Fruit fly (Drosophila melanogaster) whole organism, embryonic: ENCODE results near the gene Gs2.

Experiments used
- CG10462 ChIP-seq: fragments of 200-800 bp; sonication (Bioruptor generic); optimal IDR thresholded peaks from 2 replicates; lab custom pipeline; 2016; ENCODE audit warnings: missing biosample characterization, missing genetic modification characterization
- CG11247 ChIP-seq: fragments of 200-800 bp; sonication (Bioruptor generic); IDR thresholded peaks from 2 replicates; pipeline ENCODE4 v1.3.6; 2022; ENCODE audit warnings: missing biosample characterization, missing genetic modification characterization
- CG11696 ChIP-seq: fragments of 200-800 bp; sonication (Bioruptor generic); IDR thresholded peaks from 2 replicates; pipeline ENCODE4 v1.3.6; 2022; ENCODE audit warnings: missing biosample characterization, missing genetic modification characterization
- CG12155 ChIP-seq: fragments of 200-800 bp; sonication (Bioruptor generic); optimal IDR thresholded peaks from 3 replicates; lab custom pipeline; 2016; ENCODE audit warnings: missing biosample characterization, missing genetic modification characterization
- CG13287 ChIP-seq: fragments of 200-800 bp; sonication (Bioruptor generic); IDR thresholded peaks from 2 replicates; pipeline ENCODE4 v1.3.6; 2022; ENCODE audit warnings: missing biosample characterization, missing genetic modification characterization; ENCODE audit not compliant: partially characterized antibody
- CG14710 ChIP-seq: fragments of 200-800 bp; sonication (Bioruptor generic); optimal IDR thresholded peaks from 3 replicates; lab custom pipeline; 2019; ENCODE audit warnings: missing biosample characterization, mild to moderate bottlenecking, missing genetic modification characterization, moderate library complexity
- CG14860 ChIP-seq: fragments of 200-800 bp; sonication (Bioruptor generic); IDR thresholded peaks from 3 replicates; pipeline ENCODE4 v1.3.6; 2022; ENCODE audit warnings: missing biosample characterization, missing genetic modification characterization; ENCODE audit not compliant: partially characterized antibody
- CG15479 ChIP-seq: fragments of 200-800 bp; sonication (Bioruptor generic); optimal IDR thresholded peaks from 3 replicates; lab custom pipeline; 2019; ENCODE audit warnings: missing biosample characterization, mild to moderate bottlenecking, missing genetic modification characterization, moderate library complexity
- CG17328 ChIP-seq: fragments of 200-800 bp; sonication (Bioruptor generic); IDR thresholded peaks from 2 replicates; pipeline ENCODE4 v1.3.6; 2022; ENCODE audit warnings: missing biosample characterization, missing genetic modification characterization
- CG17568 ChIP-seq: fragments of 200-800 bp; sonication (Bioruptor generic); optimal IDR thresholded peaks from 2 replicates; lab custom pipeline; 2018; ENCODE audit warnings: missing biosample characterization, mild to moderate bottlenecking, missing genetic modification characterization, moderate library complexity
- CG17829 ChIP-seq: fragments of 200-800 bp; optimal IDR thresholded peaks from 2 replicates; lab custom pipeline; 2019; ENCODE audit warnings: missing biosample characterization, mild to moderate bottlenecking, missing genetic modification characterization, moderate library complexity
- CG18619 ChIP-seq: fragments of 200-800 bp; sonication (Bioruptor generic); optimal IDR thresholded peaks from 3 replicates; lab custom pipeline; 2017; ENCODE audit warnings: missing biosample characterization, mild to moderate bottlenecking, missing genetic modification characterization
- CG30431 ChIP-seq: fragments of 200-800 bp; sonication (Bioruptor generic); optimal IDR thresholded peaks from 2 replicates; lab custom pipeline; 2017; ENCODE audit warnings: missing biosample characterization, missing genetic modification characterization
- CG3847 ChIP-seq: fragments of 200-800 bp; sonication (Bioruptor generic); IDR thresholded peaks from 2 replicates; pipeline ENCODE4 v1.3.6; 2022; ENCODE audit warnings: missing biosample characterization, missing genetic modification characterization
- CG43689 ChIP-seq: fragments of 200-800 bp; sonication (Bioruptor generic); IDR thresholded peaks from 2 replicates; pipeline ENCODE4 v1.3.6; 2022; ENCODE audit warnings: missing biosample characterization, missing genetic modification characterization
- CG7357 ChIP-seq: fragments of 200-800 bp; sonication (Bioruptor generic); IDR thresholded peaks from 3 replicates; pipeline ENCODE4 v1.3.6; 2022; ENCODE audit warnings: missing biosample characterization, missing genetic modification characterization
- CG8359 ChIP-seq: fragments of 200-800 bp; sonication (Bioruptor generic); optimal IDR thresholded peaks from 2 replicates; lab custom pipeline; 2017; ENCODE audit warnings: missing biosample characterization, mild to moderate bottlenecking, missing genetic modification characterization, borderline replicate concordance
- CG8944 ChIP-seq: fragments of 200-800 bp; sonication (Bioruptor generic); optimal IDR thresholded peaks from 3 replicates; lab custom pipeline; 2016; ENCODE audit warnings: missing biosample characterization, missing genetic modification characterization
- CG9609 ChIP-seq: fragments of 200-800 bp; sonication (Bioruptor generic); optimal IDR thresholded peaks from 3 replicates; lab custom pipeline; 2016; ENCODE audit warnings: missing biosample characterization, missing genetic modification characterization
- CG9817 ChIP-seq: fragments of 200-800 bp; sonication (Bioruptor generic); optimal IDR thresholded peaks from 2 replicates; lab custom pipeline; 2018; ENCODE audit warnings: missing biosample characterization, mild to moderate bottlenecking, missing genetic modification characterization, moderate library complexity
- Doc3 ChIP-seq: fragments of 200-800 bp; sonication (Bioruptor generic); IDR thresholded peaks from 3 replicates; pipeline ENCODE4 v1.3.6; 2022; ENCODE audit warnings: missing biosample characterization, missing genetic modification characterization; ENCODE audit not compliant: partially characterized antibody
- Gug ChIP-seq: fragments of 200-800 bp; sonication (Bioruptor generic); IDR thresholded peaks from 4 replicates; pipeline ENCODE4 v1.3.6; 2022; ENCODE audit warnings: missing biosample characterization, missing genetic modification characterization
- Mes4 ChIP-seq: fragments of 200-800 bp; sonication (Bioruptor generic); optimal IDR thresholded peaks from 2 replicates; lab custom pipeline; 2016; ENCODE audit warnings: missing biosample characterization, missing genetic modification characterization
- Myb ChIP-seq: fragments of 200-800 bp; sonication (Bioruptor generic); optimal IDR thresholded peaks from 2 replicates; lab custom pipeline; 2016; ENCODE audit warnings: missing biosample characterization, missing genetic modification characterization
- NFAT ChIP-seq: fragments of 200-800 bp; sonication (Bioruptor generic); IDR thresholded peaks from 2 replicates; pipeline ENCODE4 v1.3.6; 2022; ENCODE audit warnings: missing biosample characterization, missing genetic modification characterization
- Sox102F ChIP-seq: fragments of 200-800 bp; sonication (Bioruptor generic); optimal IDR thresholded peaks from 2 replicates; lab custom pipeline; 2018; ENCODE audit warnings: missing biosample characterization, mild to moderate bottlenecking, missing genetic modification characterization, moderate library complexity
- Usf ChIP-seq: fragments of 200-800 bp; sonication (Bioruptor generic); optimal IDR thresholded peaks from 2 replicates; lab custom pipeline; 2017; ENCODE audit warnings: missing genotype, missing biosample characterization, missing genetic modification characterization
- Vsx1 ChIP-seq: fragments of 200-800 bp; sonication (Bioruptor generic); optimal IDR thresholded peaks from 2 replicates; lab custom pipeline; 2017; ENCODE audit warnings: missing biosample characterization, mild to moderate bottlenecking, missing genetic modification characterization, missing genetic modification reagents
- ase ChIP-seq: fragments of 200-800 bp; sonication (Bioruptor generic); IDR thresholded peaks from 3 replicates; pipeline ENCODE4 v1.3.6; 2022; ENCODE audit warnings: missing biosample characterization, missing genetic modification characterization
- btn ChIP-seq: fragments of 200-800 bp; sonication (Bioruptor generic); optimal IDR thresholded peaks from 2 replicates; lab custom pipeline; 2016; ENCODE audit warnings: missing biosample characterization, missing genetic modification characterization
- crp ChIP-seq, 2 experiments: fragments of 200-800 bp; sonication (Bioruptor generic); optimal IDR thresholded peaks; 2 replicates in 1 of 2; 3 replicates in 1 of 2; lab custom pipeline; 2017; ENCODE audit warnings: missing biosample characterization in 2 of 2, missing genetic modification characterization in 2 of 2, mild to moderate bottlenecking in 1 of 2, moderate library complexity in 1 of 2
- dpn ChIP-seq, 2 experiments: fragments of 200-800 bp; sonication (Bioruptor generic); optimal IDR thresholded peaks; 3 replicates each; lab custom pipeline; 2016; ENCODE audit warnings: missing biosample characterization in 2 of 2, missing genetic modification characterization in 2 of 2
- hbn ChIP-seq: fragments of 200-800 bp; sonication (Bioruptor generic); IDR thresholded peaks from 2 replicates; pipeline ENCODE4 v1.3.6; 2022; ENCODE audit warnings: missing biosample characterization, missing genetic modification characterization; ENCODE audit not compliant: partially characterized antibody
- ind ChIP-seq: fragments of 200-800 bp; sonication (Bioruptor generic); optimal IDR thresholded peaks from 3 replicates; lab custom pipeline; 2016; ENCODE audit warnings: missing biosample characterization, missing genetic modification characterization
- lov ChIP-seq, 2 experiments: fragments of 200-800 bp in 1 of 2; fragments of >200 bp in 1 of 2; sonication (Bioruptor generic) in 1 of 2; IDR thresholded peaks in 1 of 2; optimal IDR thresholded peaks in 1 of 2; 2 replicates in 1 of 2; 3 replicates in 1 of 2; pipeline versions ENCODE4 v1.3.6 to Lab custom; 2017 to 2022; ENCODE audit warnings: missing biosample characterization in 1 of 2, missing genetic modification characterization in 1 of 2
- mld ChIP-seq: fragments of 200-800 bp; sonication (Bioruptor generic); IDR thresholded peaks from 3 replicates; pipeline ENCODE4 v1.3.6; 2022; ENCODE audit warnings: missing biosample characterization, missing genetic modification characterization; ENCODE audit not compliant: partially characterized antibody
- nom ChIP-seq: fragments of 200-800 bp; sonication (Bioruptor generic); optimal IDR thresholded peaks from 2 replicates; lab custom pipeline; 2017; ENCODE audit warnings: missing biosample characterization, missing genetic modification characterization, mild to moderate bottlenecking, moderate library complexity, missing genetic modification reagents
- odd ChIP-seq: fragments of 200-800 bp; sonication (Bioruptor generic); optimal IDR thresholded peaks from 2 replicates; lab custom pipeline; 2017; ENCODE audit warnings: missing biosample characterization, mild to moderate bottlenecking, missing genetic modification characterization
- peb ChIP-seq: fragments of 200-800 bp; sonication (Bioruptor generic); IDR thresholded peaks from 2 replicates; pipeline ENCODE4 v1.3.6; 2022; ENCODE audit warnings: missing biosample characterization, missing genetic modification characterization
- ranshi ChIP-seq: fragments of 200-800 bp; sonication (Bioruptor generic); IDR thresholded peaks from 2 replicates; pipeline ENCODE4 v1.3.6; 2022; ENCODE audit warnings: missing biosample characterization, missing genetic modification characterization
- sc ChIP-seq, 3 experiments: fragments of >200 bp in 2 of 3; fragments of 200-800 bp in 1 of 3; sonication (Bioruptor generic) in 1 of 3; optimal IDR thresholded peaks; 2 replicates in 2 of 3; 3 replicates in 1 of 3; lab custom pipeline; 2017; ENCODE audit warnings: mild to moderate bottlenecking in 1 of 3, missing biosample characterization in 1 of 3, missing genetic modification characterization in 1 of 3, missing genetic modification reagents in 1 of 3
- schlank ChIP-seq: fragments of 200-800 bp; sonication (Bioruptor generic); optimal IDR thresholded peaks from 2 replicates; lab custom pipeline; 2018; ENCODE audit warnings: missing biosample characterization, mild to moderate bottlenecking, missing genetic modification characterization
- scrt ChIP-seq: fragments of 200-800 bp; sonication (Bioruptor generic); optimal IDR thresholded peaks from 2 replicates; lab custom pipeline; 2018; ENCODE audit warnings: missing biosample characterization, mild to moderate bottlenecking, missing genetic modification characterization, moderate library complexity
- shn ChIP-seq: fragments of 200-800 bp; sonication (Bioruptor generic); optimal IDR thresholded peaks from 3 replicates; lab custom pipeline; 2016; ENCODE audit warnings: missing biosample characterization, missing genetic modification characterization
- sug ChIP-seq: fragments of 200-800 bp; optimal IDR thresholded peaks from 2 replicates; lab custom pipeline; 2019; ENCODE audit warnings: missing biosample characterization, mild to moderate bottlenecking, missing genetic modification characterization, moderate library complexity
- tgo ChIP-seq: fragments of 200-800 bp; sonication (Bioruptor generic); IDR thresholded peaks from 3 replicates; pipeline ENCODE4 v1.3.6; 2022; ENCODE audit warnings: missing biosample characterization, missing genetic modification characterization
- tio ChIP-seq: fragments of 200-800 bp; sonication (Bioruptor generic); optimal IDR thresholded peaks from 2 replicates; lab custom pipeline; 2017; ENCODE audit warnings: missing biosample characterization, missing genetic modification characterization, inconsistent platforms
- tll ChIP-seq, 2 experiments: fragments of 200-800 bp in 1 of 2; fragments of >200 bp in 1 of 2; sonication (Bioruptor generic) in 1 of 2; optimal IDR thresholded peaks; 2 replicates each; lab custom pipeline; 2017 to 2019; ENCODE audit warnings: missing biosample characterization in 2 of 2, missing genetic modification characterization in 2 of 2, mild to moderate bottlenecking in 1 of 2, moderate library complexity in 1 of 2
- tx ChIP-seq: fragments of 200-800 bp; sonication (Bioruptor generic); optimal IDR thresholded peaks from 2 replicates; lab custom pipeline; 2016; ENCODE audit warnings: missing biosample characterization, missing genetic modification characterization
- yki ChIP-seq: fragments of >200 bp; optimal IDR thresholded peaks from 3 replicates; lab custom pipeline; 2018

Gs2 gene

DNA sequence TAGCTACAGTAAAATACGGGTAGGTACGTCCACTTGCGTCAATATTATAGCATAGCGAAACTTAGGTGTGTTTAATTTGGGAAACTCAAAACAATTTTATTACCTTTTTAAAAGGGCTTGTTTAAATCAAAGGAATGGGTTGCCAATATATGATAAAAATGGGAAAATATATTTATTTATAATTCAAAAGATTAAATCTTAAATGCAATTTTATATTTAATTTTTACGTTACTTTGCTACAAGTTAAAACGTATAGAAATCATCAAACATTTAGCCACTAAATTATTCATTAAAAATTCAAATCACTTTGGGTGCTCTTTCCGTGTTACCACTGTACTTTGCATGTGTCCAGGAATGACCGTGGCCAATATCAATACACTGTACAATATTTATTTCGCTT lies 18.3 kb downstream of the Gs2 start (continued):
- TF ChIP-seq tx (GFP tag; lab: Kevin White, UChicago) (no peak), Myb (no peak), dpn (GFP tag; optimal IDR thresholded peaks at IDR 0.05; lab: Kevin White, UChicago) (peak in 1 of 2 experiments; percentile 46), Gug (GFP tag; lab: Robert Waterston, UW) (no peak), Usf (GFP tag; lab: Kevin White, UChicago) (no peak), CG17328 (GFP tag; lab: Robert Waterston, UW) (no peak), Vsx1 (GFP tag; lab: Kevin White, UChicago) (peak; percentile 1), tll (GFP tag; optimal IDR thresholded peaks at IDR 0.05; lab: Kevin White, UChicago) (no peak), CG9609 (GFP tag; lab: Kevin White, UChicago) (no peak), CG17829 (no peak), CG15479 (GFP tag; lab: Kevin White, UChicago) (no peak), Doc3 (GFP tag; lab: Robert Waterston, UW) (no peak), ranshi (GFP tag; lab: Robert Waterston, UW) (no peak), crp (GFP tag; optimal IDR thresholded peaks at IDR 0.05; lab: Kevin White, UChicago) (no peak), CG13287 (GFP tag; lab: Robert Waterston, UW) (no peak), shn (GFP tag; lab: Kevin White, UChicago) (no peak), CG7357 (GFP tag; lab: Robert Waterston, UW) (no peak), lov (optimal IDR thresholded peaks at IDR 0.05; lab: Kevin White, UChicago) (no peak), lov (GFP tag; IDR thresholded peaks at IDR 0.05; lab: Robert Waterston, UW) (no peak), schlank (tag; lab: Kevin White, UChicago) (no peak), ind (GFP tag; lab: Kevin White, UChicago) (peak; percentile 24), hbn (GFP tag; lab: Robert Waterston, UW) (no peak), CG12155 (GFP tag; lab: Kevin White, UChicago) (no peak), CG30431 (no peak), CG43689 (GFP tag; lab: Robert Waterston, UW) (no peak), CG3847 (GFP tag; lab: Robert Waterston, UW) (no peak), CG14860 (no peak), NFAT (GFP tag; lab: Robert Waterston, UW) (no peak), CG9817 (tag; lab: Kevin White, UChicago) (no peak), CG17568 (no peak), CG11696 (no peak), Mes4 (GFP tag; lab: Kevin White, UChicago) (no peak), sc (optimal IDR thresholded peaks at IDR 0.05; lab: Kevin White, UChicago) (no peak), sc (GFP tag; optimal IDR thresholded peaks at IDR 0.05; lab: Kevin White, UChicago) (no peak), mld (no peak), nom (no peak), CG8944 (GFP tag; lab: Kevin White, UChicago) (no peak), peb (GFP tag; lab: Robert Waterston, UW) (no peak), yki (no peak), ase (GFP tag; lab: Robert Waterston, UW) (no peak), CG11247 (GFP tag; lab: Robert Waterston, UW) (no peak), CG8359 (GFP tag; lab: Kevin White, UChicago) (no peak), CG18619 (peak; percentile 14), tio (GFP tag; lab: Kevin White, UChicago) (peak; percentile 10), btn (GFP tag; lab: Kevin White, UChicago) (no peak), scrt (GFP tag; lab: Kevin White, UChicago) (peak; percentile 18), CG14710 (tag; lab: Kevin White, UChicago) (no peak), odd (GFP tag; lab: Kevin White, UChicago) (no peak), sug (tag; lab: Kevin White, UChicago) (peak; percentile 30), Sox102F (GFP tag; lab: Kevin White, UChicago) (peak; percentile 38), CG10462 (no peak), tgo (GFP tag; lab: Robert Waterston, UW) (no peak)
